Worm (Caenorhabditis elegans) whole organism, L1 larva: Measurements from ENCODE around the gene lgc-54.

Experiments
- C34B4.2 ChIP-seq: sonication (generic microtip); optimal IDR thresholded peaks from 2 replicates; lab custom pipeline; 2017; ENCODE audit warnings: mild to moderate bottlenecking, missing genetic modification characterization, missing compliant biosample characterization
- F16B12.6 ChIP-seq: fragments of 150-350 bp; optimal IDR thresholded peaks from 2 replicates; lab custom pipeline; 2014; ENCODE audit warnings: missing biosample characterization, missing genetic modification characterization
- Y116A8C.19 ChIP-seq: sonication (generic microtip); optimal IDR thresholded peaks from 2 replicates; lab custom pipeline; 2016; ENCODE audit warnings: missing compliant biosample characterization, missing genetic modification characterization, borderline replicate concordance
- aha-1 ChIP-seq: fragments of 150-350 bp; optimal IDR thresholded peaks from 2 replicates; lab custom pipeline; 2014; ENCODE audit warnings: missing biosample characterization, missing genetic modification characterization
- aly-2 ChIP-seq: fragments of 150-350 bp; optimal IDR thresholded peaks from 2 replicates; lab custom pipeline; 2014; ENCODE audit warnings: missing biosample characterization, missing genetic modification characterization
- ama-1 ChIP-seq: fragments of 150-350 bp; optimal IDR thresholded peaks from 2 replicates; lab custom pipeline; 2014
- blmp-1 ChIP-seq: fragments of 150-350 bp; optimal IDR thresholded peaks from 2 replicates; lab custom pipeline; 2014; ENCODE audit warnings: missing biosample characterization, missing genetic modification characterization
- ceh-63 ChIP-seq: fragments of 200-800 bp; sonication (Bioruptor generic); optimal IDR thresholded peaks from 2 replicates; lab custom pipeline; 2018; ENCODE audit warnings: mild to moderate bottlenecking, missing genetic modification characterization, missing compliant biosample characterization
- ceh-8 ChIP-seq: fragments of 200-800 bp; sonication (Bioruptor generic); optimal IDR thresholded peaks from 2 replicates; lab custom pipeline; 2018; ENCODE audit warnings: mild to moderate bottlenecking, missing genetic modification characterization, moderate library complexity, missing compliant biosample characterization
- ceh-88 ChIP-seq: fragments of 200-800 bp; sonication (Bioruptor generic); IDR thresholded peaks from 2 replicates; pipeline ENCODE4 v1.3.6; 2022; ENCODE audit warnings: missing genetic modification characterization, missing compliant biosample characterization
- ces-1 ChIP-seq: fragments of 150-350 bp; optimal IDR thresholded peaks from 2 replicates; lab custom pipeline; 2014; ENCODE audit warnings: missing biosample characterization, missing genetic modification reagents, missing genetic modification characterization
- dpl-1 ChIP-seq, 3 experiments: fragments of 150-350 bp in 2 of 3; sonication (generic microtip) in 1 of 3; optimal IDR thresholded peaks; 2 replicates each; lab custom pipeline; 2014 to 2017; ENCODE audit warnings: missing biosample characterization in 3 of 3, missing genetic modification characterization in 3 of 3, missing genetic modification reagents in 3 of 3
- dsc-1 ChIP-seq: sonication (generic microtip); optimal IDR thresholded peaks from 2 replicates; lab custom pipeline; 2016; ENCODE audit warnings: mild to moderate bottlenecking, missing genetic modification characterization, missing compliant biosample characterization
- egl-13 ChIP-seq: sonication (generic microtip); optimal IDR thresholded peaks from 2 replicates; lab custom pipeline; 2016; ENCODE audit warnings: missing genotype, missing genetic modification reagents, missing genetic modification characterization, missing compliant biosample characterization
- egl-27 ChIP-seq, 2 experiments: fragments of 150-350 bp in 1 of 2; sonication (generic microtip); optimal IDR thresholded peaks; 3 replicates each; lab custom pipeline; 2017 to 2018; ENCODE audit warnings: missing biosample characterization in 2 of 2, missing genetic modification characterization in 2 of 2, missing genetic modification reagents in 2 of 2
- elt-2 ChIP-seq: sonication (generic microtip); optimal IDR thresholded peaks from 2 replicates; lab custom pipeline; 2016; ENCODE audit warnings: missing genetic modification characterization, mild to moderate bottlenecking, inconsistent platforms, missing compliant biosample characterization, missing genetic modification reagents
- elt-3 ChIP-seq, 6 experiments: fragments of 150-350 bp in 1 of 6; sonication (generic microtip); optimal IDR thresholded peaks; 2 replicates each; lab custom pipeline; 2017 to 2018; ENCODE audit warnings: missing biosample characterization in 6 of 6, missing genetic modification characterization in 6 of 6, inconsistent platforms in 1 of 6
- fkh-10 ChIP-seq: sonication (generic microtip); optimal IDR thresholded peaks from 2 replicates; lab custom pipeline; 2017; ENCODE audit warnings: missing biosample characterization, missing genetic modification reagents, missing genetic modification characterization
- fkh-4 ChIP-seq: sonication (generic microtip); optimal IDR thresholded peaks from 2 replicates; lab custom pipeline; 2016; ENCODE audit warnings: missing compliant biosample characterization, missing genetic modification characterization, borderline replicate concordance
- fkh-8 ChIP-seq: sonication (generic microtip); optimal IDR thresholded peaks from 2 replicates; lab custom pipeline; 2016; ENCODE audit warnings: mild to moderate bottlenecking, missing genetic modification characterization, missing compliant biosample characterization
- hlh-4 ChIP-seq: sonication (generic microtip); optimal IDR thresholded peaks from 2 replicates; lab custom pipeline; 2016; ENCODE audit warnings: mild to moderate bottlenecking, missing genetic modification characterization, missing compliant biosample characterization
- hpl-2 ChIP-seq: fragments of 150-350 bp; optimal IDR thresholded peaks from 2 replicates; lab custom pipeline; 2014; ENCODE audit warnings: missing biosample characterization, missing genetic modification reagents, missing genetic modification characterization
- isw-1 ChIP-seq: fragments of 200-800 bp; sonication (Bioruptor generic); IDR thresholded peaks from 2 replicates; pipeline ENCODE4 v1.3.6; 2022; ENCODE audit warnings: missing genetic modification characterization, missing compliant biosample characterization
- jun-1 ChIP-seq: fragments of 150-350 bp; optimal IDR thresholded peaks from 2 replicates; lab custom pipeline; 2014; ENCODE audit warnings: missing biosample characterization, missing genetic modification reagents, missing genetic modification characterization
- lin-15B ChIP-seq: fragments of 150-350 bp; sonication (generic microtip); optimal IDR thresholded peaks from 3 replicates; lab custom pipeline; 2014; ENCODE audit warnings: missing biosample characterization, missing genetic modification characterization
- lin-35 ChIP-seq, 2 experiments: fragments of 150-350 bp; optimal IDR thresholded peaks; 2 replicates each; lab custom pipeline; 2014; ENCODE audit warnings: missing biosample characterization in 2 of 2, missing genetic modification characterization in 2 of 2, missing genetic modification reagents in 2 of 2
- lin-39 ChIP-seq: fragments of 150-350 bp; optimal IDR thresholded peaks from 2 replicates; lab custom pipeline; 2014; ENCODE audit warnings: missing biosample characterization, missing genetic modification reagents, missing genetic modification characterization
- lir-3 ChIP-seq: sonication (generic microtip); optimal IDR thresholded peaks from 2 replicates; lab custom pipeline; 2016; ENCODE audit warnings: mild to moderate bottlenecking, missing genetic modification characterization, moderate library complexity, missing compliant biosample characterization; ENCODE audit not compliant: poor library complexity
- mab-9 ChIP-seq: fragments of 200-800 bp; sonication (Bioruptor generic); IDR thresholded peaks from 2 replicates; pipeline ENCODE4 v1.3.6; 2022; ENCODE audit warnings: missing genetic modification reagents, missing genetic modification characterization, missing compliant biosample characterization
- nhr-11 ChIP-seq: fragments of 150-350 bp; optimal IDR thresholded peaks from 2 replicates; lab custom pipeline; 2014; ENCODE audit warnings: missing biosample characterization, missing genetic modification characterization
- nhr-20 ChIP-seq: sonication (generic microtip); optimal IDR thresholded peaks from 2 replicates; lab custom pipeline; 2016; ENCODE audit warnings: mild to moderate bottlenecking, missing genetic modification characterization, missing compliant biosample characterization
- nhr-47 ChIP-seq: sonication (generic microtip); optimal IDR thresholded peaks from 2 replicates; lab custom pipeline; 2016; ENCODE audit warnings: mild to moderate bottlenecking, missing genetic modification characterization, moderate library complexity, missing compliant biosample characterization
- nhr-84 ChIP-seq: sonication (generic microtip); optimal IDR thresholded peaks from 2 replicates; lab custom pipeline; 2017; ENCODE audit warnings: missing biosample characterization, missing genetic modification characterization
- nhr-85 ChIP-seq: sonication (generic microtip); peaks from one replicate; lab custom pipeline; 2016; ENCODE audit warnings: missing genetic modification characterization, inconsistent platforms, missing compliant biosample characterization
- nhr-90 ChIP-seq: sonication (generic microtip); optimal IDR thresholded peaks from 2 replicates; lab custom pipeline; 2016; ENCODE audit warnings: mild to moderate bottlenecking, missing genetic modification characterization, missing compliant biosample characterization; ENCODE audit not compliant: poor library complexity
- pqm-1 ChIP-seq: sonication (generic microtip); optimal IDR thresholded peaks from 3 replicates; lab custom pipeline; 2017; ENCODE audit warnings: missing biosample characterization, missing genetic modification characterization
- rnt-1 ChIP-seq: sonication (generic microtip); optimal IDR thresholded peaks from 2 replicates; lab custom pipeline; 2016; ENCODE audit warnings: mild to moderate bottlenecking, missing genetic modification characterization, moderate library complexity, missing compliant biosample characterization
- skn-1 ChIP-seq: fragments of 150-350 bp; optimal IDR thresholded peaks from 2 replicates; lab custom pipeline; 2014; ENCODE audit warnings: missing biosample characterization, missing genetic modification characterization
- snpc-4 ChIP-seq: fragments of 150-350 bp; optimal IDR thresholded peaks from 2 replicates; lab custom pipeline; 2014; ENCODE audit warnings: missing biosample characterization, missing genetic modification characterization
- snu-23 ChIP-seq: sonication (generic microtip); optimal IDR thresholded peaks from 2 replicates; lab custom pipeline; 2016; ENCODE audit warnings: missing genetic modification characterization, missing compliant biosample characterization
- sox-4 ChIP-seq: sonication (generic microtip); optimal IDR thresholded peaks from 2 replicates; lab custom pipeline; 2016; ENCODE audit warnings: missing genetic modification characterization, missing compliant biosample characterization
- sptf-1 ChIP-seq: fragments of 150-350 bp; optimal IDR thresholded peaks from 2 replicates; lab custom pipeline; 2014; ENCODE audit warnings: missing biosample characterization, missing genetic modification characterization
- tbx-2 ChIP-seq: sonication (generic microtip); optimal IDR thresholded peaks from 2 replicates; lab custom pipeline; 2016; ENCODE audit warnings: missing genetic modification characterization, missing compliant biosample characterization
- tlp-1 ChIP-seq: fragments of 150-350 bp; optimal IDR thresholded peaks from 2 replicates; lab custom pipeline; 2014; ENCODE audit warnings: missing biosample characterization, missing genetic modification characterization
- unc-30 ChIP-seq: sonication (generic microtip); optimal IDR thresholded peaks from 2 replicates; lab custom pipeline; 2017; ENCODE audit warnings: missing biosample characterization, missing genetic modification characterization
- unc-62 ChIP-seq: fragments of 150-350 bp; optimal IDR thresholded peaks from 2 replicates; lab custom pipeline; 2014; ENCODE audit warnings: missing biosample characterization, missing genetic modification reagents, missing genetic modification characterization
- unc-98 ChIP-seq: fragments of 200-800 bp; sonication (Bioruptor generic); IDR thresholded peaks from 2 replicates; pipeline ENCODE4 v1.3.6; 2022; ENCODE audit warnings: missing genetic modification characterization, missing compliant biosample characterization
- xbp-1 ChIP-seq: sonication (generic microtip); optimal IDR thresholded peaks from 2 replicates; lab custom pipeline; 2016; ENCODE audit warnings: missing genetic modification characterization, missing compliant biosample characterization
- zag-1 ChIP-seq: fragments of 150-350 bp; optimal IDR thresholded peaks from 2 replicates; lab custom pipeline; 2014; ENCODE audit warnings: missing biosample characterization, missing genetic modification characterization
- zip-4 ChIP-seq: fragments of 200-800 bp; sonication (Bioruptor generic); optimal IDR thresholded peaks from 2 replicates; lab custom pipeline; 2018; ENCODE audit warnings: mild to moderate bottlenecking, missing genetic modification characterization, moderate library complexity, missing compliant biosample characterization
- ztf-11 ChIP-seq, 2 experiments: sonication (generic microtip); optimal IDR thresholded peaks; 2 replicates each; lab custom pipeline; 2016 to 2017; ENCODE audit warnings: missing genetic modification characterization in 2 of 2, missing biosample characterization in 1 of 2, missing compliant biosample characterization in 1 of 2

The lgc-54 gene

DNA sequence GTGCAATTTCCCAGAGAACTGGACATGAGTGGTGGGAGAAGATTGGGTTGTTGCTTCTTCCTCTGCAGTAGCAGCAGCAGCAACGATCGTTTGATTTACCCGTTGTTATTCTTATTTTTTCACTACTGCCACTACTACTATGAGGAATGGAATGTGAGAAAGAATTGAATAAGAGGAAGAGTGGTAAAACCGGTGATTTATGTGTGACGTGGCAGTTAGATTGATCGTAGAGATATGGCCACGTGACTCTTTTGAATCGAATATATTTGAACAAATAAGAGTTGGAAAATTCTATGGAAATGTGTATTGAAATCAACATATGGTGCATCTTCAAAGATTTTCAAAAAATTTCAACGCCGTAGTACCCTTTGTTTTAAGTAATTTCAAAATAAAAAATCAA is 50.1 kb downstream of the lgc-54 start:
- TF ChIP-seq ceh-8: no peak
- TF ChIP-seq fkh-8 (tag; lab: Kevin White, UChicago): no peak
- TF ChIP-seq rnt-1: peak; percentile 2
- peak; percentile 1 for TF ChIP-seq snu-23
- no peak for TF ChIP-seq hlh-4 (tag; lab: Kevin White, UChicago)
- TF ChIP-seq nhr-85: peak; percentile 84
- no peak for TF ChIP-seq skn-1
- TF ChIP-seq blmp-1 (tag; lab: Kevin White, UChicago): peak; percentile 10
- no peak for TF ChIP-seq hpl-2
- TF ChIP-seq aly-2 (tag; lab: Kevin White, UChicago): no peak
- TF ChIP-seq aha-1: no peak
- TF ChIP-seq zip-4 (GFP tag; lab: Kevin White, UChicago): no peak
- TF ChIP-seq egl-13: no peak
- TF ChIP-seq F16B12.6 (tag; lab: Kevin White, UChicago): no peak
- TF ChIP-seq nhr-20 (tag; lab: Kevin White, UChicago): peak; percentile 32
- peak; percentile 13 for TF ChIP-seq xbp-1 (tag; lab: Kevin White, UChicago)
- TF ChIP-seq, all 84 proteins: peak for 6

DNA sequence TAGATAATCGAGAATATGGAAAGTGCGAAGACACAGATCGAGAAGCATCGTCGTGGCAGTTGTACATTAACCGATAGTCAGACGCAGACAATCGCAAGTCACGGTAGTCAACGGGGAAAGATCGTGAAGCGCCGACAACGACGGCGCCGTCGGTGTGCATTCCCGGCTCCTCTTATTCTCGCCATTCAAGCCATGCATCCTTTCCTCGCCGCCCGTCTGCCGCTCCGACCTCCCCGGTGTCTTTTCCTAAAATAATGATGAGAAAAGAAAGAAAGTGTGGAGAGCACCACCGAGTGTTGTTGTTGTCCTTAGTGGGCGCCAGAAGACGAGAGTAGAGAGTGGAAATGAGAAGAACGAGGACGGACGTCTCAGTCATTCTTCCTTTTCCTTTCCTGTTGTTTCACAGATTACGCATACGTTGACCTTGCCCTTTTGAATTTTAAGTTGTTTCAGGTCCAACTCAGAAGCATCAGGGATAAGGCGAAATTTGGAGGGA is 52.6 kb downstream of the lgc-54 start, which contains the start of gene ZC404.1:
Gene ZC404.1 (plus strand): TSS at position 446 of the 496 bp plus-strand sequence.
- no peak for TF ChIP-seq sptf-1 (tag; lab: Kevin White, UChicago)
- TF ChIP-seq lin-15B (tag; lab: Kevin White, UChicago): no peak
- TF ChIP-seq isw-1 (GFP tag; lab: Robert Waterston, UW): no peak; the same call in 1 of the 2 replicates
- no peak for TF ChIP-seq ceh-63 (GFP tag; lab: Kevin White, UChicago)
- TF ChIP-seq pqm-1 (tag; lab: Kevin White, UChicago): no peak
- TF ChIP-seq mab-9 (GFP tag; lab: Robert Waterston, UW): no peak
- TF ChIP-seq jun-1 (tag; lab: Kevin White, UChicago): no peak
- no peak for TF ChIP-seq skn-1
- TF ChIP-seq dpl-1 (GFP tag; optimal IDR thresholded peaks at IDR 0.05; lab: Kevin White, UChicago): no peak
- TF ChIP-seq zip-4 (GFP tag; lab: Kevin White, UChicago): no peak
- TF ChIP-seq egl-27 (tag; optimal IDR thresholded peaks at IDR 0.05; lab: Kevin White, UChicago): no peak
- TF ChIP-seq tbx-2 (tag; lab: Kevin White, UChicago): no peak
- TF ChIP-seq fkh-4 (tag; lab: Kevin White, UChicago): no peak
- no peak for TF ChIP-seq ztf-11 (tag; optimal IDR thresholded peaks at IDR 0.05; lab: Kevin White, UChicago)
- TF ChIP-seq ces-1 (GFP tag; lab: Kevin White, UChicago): no peak
- TF ChIP-seq xbp-1 (tag; lab: Kevin White, UChicago): no peak
- TF ChIP-seq elt-2: no peak
- TF ChIP-seq fkh-10 (GFP tag; lab: Kevin White, UChicago): no peak
- TF ChIP-seq C34B4.2: no peak
- TF ChIP-seq snpc-4 (tag; lab: Kevin White, UChicago): peak; percentile 24
- peak in 1 of 2 experiments; percentile 3 for TF ChIP-seq lin-35 (GFP tag; optimal IDR thresholded peaks at IDR 0.05; lab: Kevin White, UChicago)
- TF ChIP-seq hlh-4 (tag; lab: Kevin White, UChicago): no peak
- TF ChIP-seq ama-1: no peak
- TF ChIP-seq tlp-1: no peak
- no peak for TF ChIP-seq F16B12.6 (tag; lab: Kevin White, UChicago)
- no peak for TF ChIP-seq lin-39 (tag; lab: Kevin White, UChicago)
- no peak for TF ChIP-seq nhr-90 (tag; lab: Kevin White, UChicago)
- no peak for TF ChIP-seq sox-4
- TF ChIP-seq unc-30 (tag; lab: Kevin White, UChicago): no peak
- no peak for TF ChIP-seq dsc-1
- no peak for TF ChIP-seq unc-98
- no peak for TF ChIP-seq ceh-88 (GFP tag; lab: Robert Waterston, UW)
- TF ChIP-seq aly-2 (tag; lab: Kevin White, UChicago): no peak
- no peak for TF ChIP-seq nhr-84
- TF ChIP-seq Y116A8C.19 (tag; lab: Kevin White, UChicago): no peak
- peak; percentile 12 for TF ChIP-seq nhr-47 (tag; lab: Kevin White, UChicago)
- TF ChIP-seq nhr-11 (tag; lab: Kevin White, UChicago): no peak
- no peak for TF ChIP-seq lir-3
- no peak for TF ChIP-seq ceh-8
- TF ChIP-seq zag-1 (tag; lab: Kevin White, UChicago): no peak
- no peak for TF ChIP-seq nhr-85
- no peak for TF ChIP-seq hpl-2
- TF ChIP-seq elt-3 (tag; optimal IDR thresholded peaks at IDR 0.05; lab: Kevin White, UChicago): no peak
- TF ChIP-seq unc-62: no peak
